Worm (Caenorhabditis elegans) whole organism, young adult: Measurements from ENCODE around the gene txt-14.

ENCODE experiments used
- F23B12.7 ChIP-seq: sonication (generic microtip); optimal IDR thresholded peaks from 2 replicates; lab custom pipeline; 2017; ENCODE audit warnings: missing genetic modification characterization, mild to moderate bottlenecking, missing compliant biosample characterization, antibody characterized with exemption, moderate library complexity; ENCODE audit not compliant: insufficient read depth
- F33H1.4 ChIP-seq: fragments of 200-800 bp; sonication (Bioruptor generic); IDR thresholded peaks from 2 replicates; pipeline ENCODE4 v1.3.6; 2022; ENCODE audit warnings: missing genetic modification reagents, missing genetic modification characterization, missing compliant biosample characterization
- Y53F4B.3 ChIP-seq: fragments of 200-800 bp; sonication (Bioruptor generic); IDR thresholded peaks from 2 replicates; pipeline ENCODE4 v1.3.6; 2022; ENCODE audit warnings: missing genetic modification reagents, missing genetic modification characterization, missing compliant biosample characterization
- Y56A3A.18 ChIP-seq: fragments of 200-800 bp; sonication (Bioruptor generic); IDR thresholded peaks from 2 replicates; pipeline ENCODE4 v1.3.6; 2022; ENCODE audit warnings: missing genetic modification reagents, missing genetic modification characterization, missing compliant biosample characterization
- Y79H2A.3 ChIP-seq: fragments of 200-800 bp; sonication (Bioruptor generic); conservative IDR thresholded peaks from 2 replicates; pipeline ENCODE4 v1.3.6; 2022; ENCODE audit warnings: missing genetic modification reagents, missing genetic modification characterization, missing compliant biosample characterization
- Y95B8A.8 ChIP-seq: fragments of 200-800 bp; sonication (Bioruptor generic); IDR thresholded peaks from 2 replicates; pipeline ENCODE4 v1.3.6; 2022; ENCODE audit warnings: missing genetic modification reagents, missing genetic modification characterization, missing compliant biosample characterization
- attf-5 ChIP-seq: fragments of 200-800 bp; sonication (Bioruptor generic); optimal IDR thresholded peaks from 2 replicates; lab custom pipeline; 2018; ENCODE audit warnings: mild to moderate bottlenecking, missing genetic modification characterization, missing compliant biosample characterization
- bed-2 ChIP-seq: fragments of 200-800 bp; sonication (Bioruptor generic); IDR thresholded peaks from 2 replicates; pipeline ENCODE4 v1.3.6; 2022; ENCODE audit warnings: missing genetic modification reagents, missing genetic modification characterization, missing compliant biosample characterization
- ccch-3 ChIP-seq: fragments of 200-800 bp; sonication (Bioruptor generic); optimal IDR thresholded peaks from 2 replicates; lab custom pipeline; 2018; ENCODE audit warnings: mild to moderate bottlenecking, missing genetic modification characterization, missing compliant biosample characterization
- cebp-2 ChIP-seq: fragments of 200-800 bp; sonication (Bioruptor generic); IDR thresholded peaks from 2 replicates; pipeline ENCODE4 v1.3.6; 2022; ENCODE audit warnings: missing genetic modification characterization, missing compliant biosample characterization
- ceh-27 ChIP-seq: fragments of 200-800 bp; sonication (Bioruptor generic); optimal IDR thresholded peaks from 2 replicates; lab custom pipeline; 2018; ENCODE audit warnings: mild to moderate bottlenecking, missing genetic modification characterization, moderate library complexity, missing compliant biosample characterization
- ceh-58 ChIP-seq: fragments of 200-800 bp; sonication (Bioruptor generic); IDR thresholded peaks from 2 replicates; pipeline ENCODE4 v1.3.6; 2022; ENCODE audit warnings: missing genetic modification characterization, missing compliant biosample characterization
- ceh-79 ChIP-seq: sonication (generic microtip); optimal IDR thresholded peaks from 2 replicates; lab custom pipeline; 2017; ENCODE audit warnings: mild to moderate bottlenecking, missing genetic modification characterization, missing compliant biosample characterization
- ceh-91 ChIP-seq: fragments of 200-800 bp; sonication (Bioruptor generic); IDR thresholded peaks from 2 replicates; pipeline ENCODE4 v1.3.6; 2022; ENCODE audit warnings: missing genetic modification reagents, missing genetic modification characterization, missing compliant biosample characterization
- die-1 ChIP-seq: sonication (generic microtip); optimal IDR thresholded peaks from 2 replicates; lab custom pipeline; 2016; ENCODE audit warnings: missing genotype, mild to moderate bottlenecking, missing genetic modification characterization, missing compliant biosample characterization
- dpl-1 ChIP-seq: fragments of 150-350 bp; optimal IDR thresholded peaks from 2 replicates; lab custom pipeline; 2014; ENCODE audit warnings: missing biosample characterization, missing genetic modification reagents, missing genetic modification characterization
- gei-17 ChIP-seq: fragments of 200-800 bp; sonication (Bioruptor generic); optimal IDR thresholded peaks from 2 replicates; lab custom pipeline; 2018; ENCODE audit warnings: mild to moderate bottlenecking, missing genetic modification characterization, missing compliant biosample characterization
- hlh-12 ChIP-seq: sonication (generic microtip); optimal IDR thresholded peaks from 2 replicates; lab custom pipeline; 2016; ENCODE audit warnings: missing genetic modification characterization, missing compliant biosample characterization
- let-526 ChIP-seq: fragments of 200-800 bp; sonication (Bioruptor generic); IDR thresholded peaks from 2 replicates; pipeline ENCODE4 v1.3.6; 2022; ENCODE audit warnings: missing genetic modification reagents, missing genetic modification characterization, missing compliant biosample characterization
- lin-26 ChIP-seq: fragments of 200-800 bp; sonication (Bioruptor generic); IDR thresholded peaks from 2 replicates; pipeline ENCODE4 v1.3.6; 2022; ENCODE audit warnings: missing genetic modification reagents, missing genetic modification characterization, missing compliant biosample characterization
- lin-35 ChIP-seq, 3 experiments: fragments of 150-350 bp in 2 of 3; sonication (generic microtip) in 1 of 3; optimal IDR thresholded peaks; 2 replicates each; lab custom pipeline; 2014 to 2018; ENCODE audit warnings: missing biosample characterization in 3 of 3, missing genetic modification characterization in 3 of 3, missing genetic modification reagents in 3 of 3
- lin-54 ChIP-seq: fragments of 200-800 bp; sonication (Bioruptor generic); optimal IDR thresholded peaks from 2 replicates; lab custom pipeline; 2018; ENCODE audit warnings: mild to moderate bottlenecking, missing genetic modification characterization, missing compliant biosample characterization
- lsy-27 ChIP-seq: sonication (generic microtip); optimal IDR thresholded peaks from 2 replicates; lab custom pipeline; 2017; ENCODE audit warnings: missing genetic modification characterization, mild to moderate bottlenecking, missing compliant biosample characterization, antibody characterized with exemption, missing genotype, borderline replicate concordance; ENCODE audit not compliant: insufficient read depth
- mes-4 ChIP-seq: sonication (generic microtip); optimal IDR thresholded peaks from 2 replicates; lab custom pipeline; 2016; ENCODE audit warnings: missing genotype, missing genetic modification characterization, missing compliant biosample characterization
- mxl-1 ChIP-seq: sonication (generic microtip); optimal IDR thresholded peaks from 2 replicates; lab custom pipeline; 2016; ENCODE audit warnings: missing genetic modification characterization, missing compliant biosample characterization
- nfya-2 ChIP-seq: fragments of 200-800 bp; sonication (Bioruptor generic); IDR thresholded peaks from 2 replicates; pipeline ENCODE4 v1.3.6; 2022; ENCODE audit warnings: missing genetic modification reagents, missing genetic modification characterization, missing compliant biosample characterization
- nhr-80 ChIP-seq: sonication (generic microtip); optimal IDR thresholded peaks from 2 replicates; lab custom pipeline; 2016; ENCODE audit warnings: missing genetic modification characterization, missing compliant biosample characterization
- nhr-90 ChIP-seq: sonication (generic microtip); optimal IDR thresholded peaks from 2 replicates; lab custom pipeline; 2016; ENCODE audit warnings: missing genotype, mild to moderate bottlenecking, missing genetic modification characterization, missing compliant biosample characterization
- rcor-1 ChIP-seq: fragments of 200-800 bp; sonication (Bioruptor generic); IDR thresholded peaks from 2 replicates; pipeline ENCODE4 v1.3.6; 2022; ENCODE audit warnings: missing genetic modification reagents, missing genetic modification characterization, missing compliant biosample characterization
- snpc-1.1 ChIP-seq: sonication (generic microtip); optimal IDR thresholded peaks from 2 replicates; lab custom pipeline; 2017; ENCODE audit warnings: missing genetic modification characterization, mild to moderate bottlenecking, missing compliant biosample characterization, antibody characterized with exemption, moderate library complexity, missing genotype, missing genetic modification reagents; ENCODE audit not compliant: insufficient read depth
- somi-1 ChIP-seq: fragments of 200-800 bp; sonication (Bioruptor generic); optimal IDR thresholded peaks from 2 replicates; lab custom pipeline; 2018; ENCODE audit warnings: mild to moderate bottlenecking, missing genetic modification characterization, missing compliant biosample characterization
- sptf-2 ChIP-seq: fragments of 200-800 bp; sonication (Bioruptor generic); optimal IDR thresholded peaks from 2 replicates; lab custom pipeline; 2018; ENCODE audit warnings: mild to moderate bottlenecking, missing genetic modification characterization, missing compliant biosample characterization
- tbx-9 ChIP-seq: sonication (generic microtip); optimal IDR thresholded peaks from 2 replicates; lab custom pipeline; 2016; ENCODE audit warnings: borderline replicate concordance, missing genetic modification characterization, inconsistent platforms, missing compliant biosample characterization
- unc-130 ChIP-seq: sonication (generic microtip); optimal IDR thresholded peaks from 2 replicates; lab custom pipeline; 2016; ENCODE audit warnings: missing genetic modification reagents, missing genetic modification characterization, missing compliant biosample characterization
- xnd-1 ChIP-seq: sonication (generic microtip); optimal IDR thresholded peaks from 2 replicates; lab custom pipeline; 2016; ENCODE audit warnings: missing genotype, missing genetic modification reagents, missing genetic modification characterization, missing compliant biosample characterization
- zim-3 ChIP-seq: sonication (generic microtip); optimal IDR thresholded peaks from 2 replicates; lab custom pipeline; 2017; ENCODE audit warnings: mild to moderate bottlenecking, missing genetic modification characterization, moderate library complexity, missing compliant biosample characterization
- ztf-18 ChIP-seq: sonication (generic microtip); optimal IDR thresholded peaks from 2 replicates; lab custom pipeline; 2016; ENCODE audit warnings: missing genotype, mild to moderate bottlenecking, missing genetic modification characterization, missing compliant biosample characterization
- ztf-3 ChIP-seq: fragments of 200-800 bp; sonication (Bioruptor generic); optimal IDR thresholded peaks from 2 replicates; lab custom pipeline; 2018; ENCODE audit warnings: mild to moderate bottlenecking, missing genetic modification characterization, missing compliant biosample characterization

txt-14 gene

ce11 chrV:18589585-18589984, 7.1 kb downstream of the txt-14 start:
- TF ChIP-seq nhr-90 (tag; lab: Kevin White, UChicago) (no peak), mes-4 (tag; lab: Kevin White, UChicago) (no peak), Y79H2A.3 (no peak), xnd-1 (no peak), ceh-58 (no peak), F23B12.7 (tag; lab: Kevin White, UChicago) (no peak), ztf-3 (GFP tag; lab: Kevin White, UChicago) (no peak), gei-17 (GFP tag; lab: Kevin White, UChicago) (no peak), ccch-3 (GFP tag; lab: Kevin White, UChicago) (no peak), nfya-2 (no peak), lin-35 (GFP tag; optimal IDR thresholded peaks at IDR 0.05; lab: Kevin White, UChicago) (no peak), tbx-9 (no peak), Y95B8A.8 (no peak), Y56A3A.18 (GFP tag; lab: Robert Waterston, UW) (no peak), dpl-1 (GFP tag; lab: Kevin White, UChicago) (no peak), Y53F4B.3 (GFP tag; lab: Robert Waterston, UW) (no peak), zim-3 (no peak)

DNA sequence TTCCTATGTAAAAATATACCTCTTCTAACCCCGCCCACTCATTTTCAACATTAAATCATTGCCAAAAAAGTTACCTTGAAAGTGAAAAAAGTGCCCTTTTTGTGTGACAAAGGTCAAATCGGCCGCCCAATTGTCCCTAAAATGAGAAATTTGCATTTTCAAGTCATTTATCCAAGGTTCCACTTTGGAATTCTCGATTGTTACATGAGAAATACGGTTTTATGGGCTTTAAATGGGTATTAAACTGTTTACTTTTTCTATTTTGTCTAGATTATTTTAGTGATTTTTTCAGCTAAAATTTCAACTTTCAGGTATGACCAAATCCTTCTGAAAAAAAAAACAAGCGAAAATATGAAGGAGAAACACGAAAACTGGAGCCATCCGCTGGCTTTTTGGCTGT, 10.0 kb downstream of the txt-14 start, which contains the start of gene grdn-1:
TSS of gene grdn-1 (plus strand) at position 301 of the 400 bp plus-strand sequence.
- TF ChIP-seq nhr-80 (tag; lab: Kevin White, UChicago): no peak
- no peak for TF ChIP-seq ceh-27 (GFP tag; lab: Kevin White, UChicago)
- no peak for TF ChIP-seq sptf-2 (GFP tag; lab: Kevin White, UChicago)
- TF ChIP-seq bed-2 (GFP tag; lab: Robert Waterston, UW): no peak
- TF ChIP-seq attf-5 (GFP tag; lab: Kevin White, UChicago): no peak
- TF ChIP-seq lin-26 (GFP tag; lab: Robert Waterston, UW): no peak
- no peak for TF ChIP-seq mxl-1
- no peak for TF ChIP-seq snpc-1.1 (tag; lab: Kevin White, UChicago)
- no peak for TF ChIP-seq let-526 (GFP tag; lab: Robert Waterston, UW)
- TF ChIP-seq rcor-1 (GFP tag; lab: Robert Waterston, UW): no peak
- TF ChIP-seq unc-130 (GFP tag; lab: Kevin White, UChicago): no peak
- no peak for TF ChIP-seq ztf-18 (tag; lab: Kevin White, UChicago)
- TF ChIP-seq ceh-91 (GFP tag; lab: Robert Waterston, UW): no peak
- no peak for TF ChIP-seq die-1 (tag; lab: Kevin White, UChicago)
- no peak for TF ChIP-seq somi-1
- TF ChIP-seq ceh-79 (tag; lab: Kevin White, UChicago): no peak

- TF ChIP-seq hlh-12 (tag; lab: Kevin White, UChicago): no peak
- TF ChIP-seq lin-26 (GFP tag; lab: Robert Waterston, UW): no peak
- TF ChIP-seq lin-54 (GFP tag; lab: Kevin White, UChicago): no peak
- no peak for TF ChIP-seq F33H1.4 (GFP tag; lab: Robert Waterston, UW)
- TF ChIP-seq lsy-27 (tag; lab: Kevin White, UChicago): no peak
- TF ChIP-seq Y56A3A.18 (GFP tag; lab: Robert Waterston, UW): no peak
- TF ChIP-seq cebp-2 (GFP tag; lab: Robert Waterston, UW): no peak
- TF ChIP-seq, all 124 proteins: peak for 0
Measured at ce11 chrV:18596240-18596639, 13.8 kb downstream of the txt-14 start.
